Worm (Caenorhabditis elegans) whole organism, L4 larva: ENCODE measurements around the gene nhr-277.
"Not testable (repeated sequence)": the region's sequence is repeated elsewhere in the genome, so short reads cannot be mapped to it uniquely, and the experiment has no call there.

Experiments used
- F10B5.3 ChIP-seq: sonication (generic microtip); optimal IDR thresholded peaks from 2 replicates; lab custom pipeline; 2016; ENCODE audit warnings: mild to moderate bottlenecking, missing genetic modification characterization, missing compliant biosample characterization
- T26A8.4 ChIP-seq: fragments of 200-800 bp; sonication (Bioruptor generic); IDR thresholded peaks from 2 replicates; pipeline ENCODE4 v1.3.6; 2022; ENCODE audit warnings: missing genetic modification characterization, missing compliant biosample characterization
- Y75B8A.6 ChIP-seq: fragments of 200-800 bp; sonication (Bioruptor generic); IDR thresholded peaks from 2 replicates; pipeline ENCODE4 v1.3.6; 2022; ENCODE audit warnings: missing genetic modification reagents, missing genetic modification characterization, missing compliant biosample characterization
- ZK337.2 ChIP-seq: fragments of 200-800 bp; sonication (Bioruptor generic); IDR thresholded peaks from 2 replicates; pipeline ENCODE4 v1.3.6; 2022; ENCODE audit warnings: missing genetic modification reagents, missing genetic modification characterization, missing compliant biosample characterization
- attf-4 ChIP-seq: sonication (generic microtip); optimal IDR thresholded peaks from 3 replicates; lab custom pipeline; 2017; ENCODE audit warnings: missing biosample characterization, missing genetic modification characterization
- ceh-20 ChIP-seq: fragments of 200-800 bp; sonication (Bioruptor generic); IDR thresholded peaks from 2 replicates; pipeline ENCODE4 v1.3.6; 2022; ENCODE audit warnings: missing genetic modification reagents, missing genetic modification characterization, missing compliant biosample characterization
- ceh-28 ChIP-seq: fragments of 150-350 bp; optimal IDR thresholded peaks from 2 replicates; lab custom pipeline; 2014; ENCODE audit warnings: missing biosample characterization, missing genetic modification reagents, missing genetic modification characterization
- ceh-32 ChIP-seq: sonication (generic microtip); optimal IDR thresholded peaks from 2 replicates; lab custom pipeline; 2016; ENCODE audit warnings: mild to moderate bottlenecking, missing genetic modification characterization, missing compliant biosample characterization; ENCODE audit not compliant: poor library complexity
- ctbp-1 ChIP-seq: fragments of 200-800 bp; sonication (Bioruptor generic); IDR thresholded peaks from 2 replicates; pipeline ENCODE4 v1.3.6; 2022; ENCODE audit warnings: missing genetic modification reagents, missing genetic modification characterization, missing compliant biosample characterization
- daf-12 ChIP-seq: fragments of 150-350 bp; optimal IDR thresholded peaks from 2 replicates; lab custom pipeline; 2014; ENCODE audit warnings: missing biosample characterization, missing genetic modification reagents, missing genetic modification characterization
- daf-16 ChIP-seq, 3 experiments: sonication (generic microtip); optimal IDR thresholded peaks; 2 replicates each; lab custom pipeline; 2016 to 2017; ENCODE audit warnings: missing genetic modification characterization in 3 of 3, missing genetic modification reagents in 3 of 3, mild to moderate bottlenecking in 2 of 3, missing compliant biosample characterization in 2 of 3, missing biosample characterization in 1 of 3, moderate library complexity in 1 of 3
- daf-8 ChIP-seq: fragments of 200-800 bp; sonication (Bioruptor generic); IDR thresholded peaks from 2 replicates; pipeline ENCODE4 v1.3.6; 2022; ENCODE audit warnings: missing genetic modification characterization, missing compliant biosample characterization
- dmd-6 ChIP-seq: fragments of 200-800 bp; sonication (Bioruptor generic); IDR thresholded peaks from 2 replicates; pipeline ENCODE4 v1.3.6; 2022; ENCODE audit warnings: missing genetic modification reagents, missing genetic modification characterization, missing compliant biosample characterization
- dmd-9 ChIP-seq: fragments of 200-800 bp; sonication (Bioruptor generic); IDR thresholded peaks from 2 replicates; pipeline ENCODE4 v1.3.6; 2022; ENCODE audit warnings: missing genetic modification reagents, missing genetic modification characterization, missing compliant biosample characterization
- dpl-1 ChIP-seq: fragments of 150-350 bp; optimal IDR thresholded peaks from 2 replicates; lab custom pipeline; 2014; ENCODE audit warnings: missing biosample characterization, missing genetic modification reagents, missing genetic modification characterization
- dve-1 ChIP-seq: sonication (generic microtip); optimal IDR thresholded peaks from 2 replicates; lab custom pipeline; 2017; ENCODE audit warnings: antibody characterized with exemption, mild to moderate bottlenecking, missing genetic modification characterization, missing compliant biosample characterization; ENCODE audit not compliant: insufficient read depth
- gei-8 ChIP-seq: fragments of 200-800 bp; sonication (Bioruptor generic); optimal IDR thresholded peaks from 2 replicates; lab custom pipeline; 2018; ENCODE audit warnings: mild to moderate bottlenecking, missing genetic modification characterization, missing compliant biosample characterization
- hlh-11 ChIP-seq: fragments of 200-800 bp; sonication (Bioruptor generic); optimal IDR thresholded peaks from 2 replicates; lab custom pipeline; 2018; ENCODE audit warnings: mild to moderate bottlenecking, missing genetic modification characterization, missing compliant biosample characterization
- hlh-30 ChIP-seq: sonication (generic microtip); optimal IDR thresholded peaks from 2 replicates; lab custom pipeline; 2017; ENCODE audit warnings: antibody characterized with exemption, mild to moderate bottlenecking, missing genetic modification characterization, missing compliant biosample characterization; ENCODE audit not compliant: insufficient read depth
- hmg-1.1 ChIP-seq: fragments of 200-800 bp; sonication (Bioruptor generic); IDR thresholded peaks from 2 replicates; pipeline ENCODE4 v1.3.6; 2022; ENCODE audit warnings: missing genetic modification reagents, missing genetic modification characterization, missing compliant biosample characterization
- lin-29 ChIP-seq: fragments of 200-800 bp; sonication (Bioruptor generic); IDR thresholded peaks from 2 replicates; pipeline ENCODE4 v1.3.6; 2022; ENCODE audit warnings: missing genetic modification reagents, missing genetic modification characterization, missing compliant biosample characterization
- lsy-2 ChIP-seq, 2 experiments: fragments of 150-350 bp in 1 of 2; sonication (generic microtip) in 1 of 2; optimal IDR thresholded peaks; 2 replicates each; lab custom pipeline; 2014 to 2017; ENCODE audit warnings: missing biosample characterization in 2 of 2, missing genetic modification characterization in 2 of 2
- mdl-1 ChIP-seq, 2 experiments: fragments of 150-350 bp in 1 of 2; sonication (generic microtip) in 1 of 2; optimal IDR thresholded peaks; 2 replicates each; lab custom pipeline; 2014 to 2017; ENCODE audit warnings: missing biosample characterization in 2 of 2, missing genetic modification characterization in 2 of 2
- mep-1 ChIP-seq: fragments of 150-350 bp; sonication (generic microtip); optimal IDR thresholded peaks from 3 replicates; lab custom pipeline; 2014; ENCODE audit warnings: missing biosample characterization, missing genetic modification characterization
- mes-2 ChIP-seq: sonication (generic microtip); optimal IDR thresholded peaks from 2 replicates; lab custom pipeline; 2016; ENCODE audit warnings: missing genotype, mild to moderate bottlenecking, missing genetic modification characterization, missing compliant biosample characterization; ENCODE audit not compliant: poor library complexity, severe bottlenecking
- mxl-3 ChIP-seq: fragments of 200-800 bp; sonication (Bioruptor generic); optimal IDR thresholded peaks from 2 replicates; lab custom pipeline; 2018; ENCODE audit warnings: mild to moderate bottlenecking, missing genetic modification characterization, missing compliant biosample characterization
- nhr-10 ChIP-seq: fragments of 150-350 bp; optimal IDR thresholded peaks from 2 replicates; lab custom pipeline; 2014; ENCODE audit warnings: missing biosample characterization, missing genetic modification characterization
- nhr-25 ChIP-seq: sonication (generic microtip); optimal IDR thresholded peaks from 2 replicates; lab custom pipeline; 2017; ENCODE audit warnings: missing genetic modification characterization, mild to moderate bottlenecking, missing compliant biosample characterization, antibody characterized with exemption, moderate library complexity, borderline replicate concordance; ENCODE audit not compliant: insufficient read depth
- nhr-28 ChIP-seq: fragments of 150-350 bp; optimal IDR thresholded peaks from 2 replicates; lab custom pipeline; 2014; ENCODE audit warnings: missing biosample characterization, missing genetic modification characterization
- nhr-48 ChIP-seq: sonication (generic microtip); optimal IDR thresholded peaks from 2 replicates; lab custom pipeline; 2016; ENCODE audit warnings: mild to moderate bottlenecking, missing genetic modification characterization, missing compliant biosample characterization
- nhr-6 ChIP-seq: fragments of 150-350 bp; optimal IDR thresholded peaks from 2 replicates; lab custom pipeline; 2014; ENCODE audit warnings: missing biosample characterization, missing genetic modification characterization
- nhr-77 ChIP-seq: fragments of 150-350 bp; optimal IDR thresholded peaks from 2 replicates; lab custom pipeline; 2014; ENCODE audit warnings: missing biosample characterization, missing genetic modification characterization
- pqm-1 ChIP-seq: sonication (generic microtip); optimal IDR thresholded peaks from 2 replicates; lab custom pipeline; 2017; ENCODE audit warnings: missing biosample characterization, missing genetic modification characterization
- rbr-2 ChIP-seq: sonication (generic microtip); optimal IDR thresholded peaks from 2 replicates; lab custom pipeline; 2016; ENCODE audit warnings: missing genotype, missing genetic modification characterization, missing compliant biosample characterization
- spr-3 ChIP-seq: fragments of 200-800 bp; sonication (Bioruptor generic); optimal IDR thresholded peaks from 2 replicates; lab custom pipeline; 2018; ENCODE audit warnings: mild to moderate bottlenecking, missing genetic modification characterization, missing compliant biosample characterization
- tra-1 ChIP-seq: fragments of 200-800 bp; sonication (Bioruptor generic); IDR thresholded peaks from 2 replicates; pipeline ENCODE4 v1.3.6; 2022; ENCODE audit warnings: missing genetic modification reagents, missing genetic modification characterization, missing compliant biosample characterization
- zag-1 ChIP-seq: fragments of 150-350 bp; optimal IDR thresholded peaks from 2 replicates; lab custom pipeline; 2014; ENCODE audit warnings: missing biosample characterization, missing genetic modification characterization

nhr-277 gene

ce11 chrIV:2785057-2785456, 42.3 kb downstream of the nhr-277 start:
- peak; percentile 31 for TF ChIP-seq nhr-28
- peak in 1 of 2 experiments; percentile 49 for TF ChIP-seq lsy-2 (tag; optimal IDR thresholded peaks at IDR 0.05; lab: Kevin White, UChicago)
- TF ChIP-seq F10B5.3 (tag; lab: Kevin White, UChicago): no peak
- no peak for TF ChIP-seq tra-1 (GFP tag; lab: Robert Waterston, UW)
- no peak for TF ChIP-seq spr-3 (GFP tag; lab: Kevin White, UChicago)
- TF ChIP-seq T26A8.4 (GFP tag; lab: Robert Waterston, UW): 0 out of 2 replicates have a peak, but pooled peaks have one; percentile 43
- TF ChIP-seq daf-8 (GFP tag; lab: Robert Waterston, UW): no peak
- TF ChIP-seq dve-1: peak; percentile 58
- TF ChIP-seq nhr-25 (tag; lab: Kevin White, UChicago): no peak
- peak; percentile 40 for TF ChIP-seq mep-1 (tag; lab: Kevin White, UChicago)
- peak; percentile 50 for TF ChIP-seq hlh-30 (tag; lab: Kevin White, UChicago)
- peak; percentile 53 for TF ChIP-seq hlh-11 (tag; lab: Kevin White, UChicago)
- no peak for TF ChIP-seq ceh-32 (tag; lab: Kevin White, UChicago)
- TF ChIP-seq daf-12: no peak
- 0 out of 2 replicates have a peak, but pooled peaks have one; percentile 11 for TF ChIP-seq ceh-20
- no peak for TF ChIP-seq lin-29
- peak; percentile 28 for TF ChIP-seq nhr-6 (tag; lab: Kevin White, UChicago)
- TF ChIP-seq hmg-1.1: peak; percentile 64
- TF ChIP-seq dpl-1 (GFP tag; lab: Kevin White, UChicago): peak; percentile 24
- peak; percentile 51 for TF ChIP-seq mes-2 (tag; lab: Kevin White, UChicago)
- no peak for TF ChIP-seq mdl-1 (tag; optimal IDR thresholded peaks at IDR 0.05; lab: Kevin White, UChicago)
- TF ChIP-seq pqm-1 (tag; lab: Kevin White, UChicago): no peak
- TF ChIP-seq attf-4 (tag; lab: Kevin White, UChicago): no peak
- no peak for TF ChIP-seq ZK337.2
- TF ChIP-seq daf-16 (GFP tag; optimal IDR thresholded peaks at IDR 0.05; lab: Kevin White, UChicago): no peak
- TF ChIP-seq daf-16 (tag; optimal IDR thresholded peaks at IDR 0.05; lab: Kevin White, UChicago): peak; percentile 71
- peak; percentile 30 for TF ChIP-seq rbr-2 (tag; lab: Kevin White, UChicago)
- TF ChIP-seq nhr-48 (tag; lab: Kevin White, UChicago): no peak
- TF ChIP-seq nhr-77 (tag; lab: Kevin White, UChicago): no peak

- not testable (repeated sequence) for TF ChIP-seq Y75B8A.6; zag-1 (tag; lab: Kevin White, UChicago); nhr-77 (tag; lab: Kevin White, UChicago)
These were observed 45.6 kb downstream of the nhr-277 start, which contains the start of gene atln-1 for ce11 chrIV:2788389-2788788. atln-1 (plus strand) TSS chrIV:2788689.

- TF ChIP-seq gei-8 (GFP tag; lab: Kevin White, UChicago) (no peak), ctbp-1 (GFP tag; lab: Robert Waterston, UW) (no peak), ceh-28 (no peak), mxl-3 (no peak), hlh-30 (tag; lab: Kevin White, UChicago) (no peak), pqm-1 (tag; lab: Kevin White, UChicago) (no peak), dve-1 (no peak), dmd-9 (GFP tag; lab: Robert Waterston, UW) (no peak), hmg-1.1 (no peak), nhr-10 (tag; lab: Kevin White, UChicago) (no peak), dmd-6 (GFP tag; lab: Robert Waterston, UW) (no peak)
- TF ChIP-seq, all 104 proteins: peak for 0
These were observed 51.2 kb downstream of the nhr-277 start for ce11 chrIV:2793956-2794355.
